Worm (Caenorhabditis elegans) whole organism, L3 larva: ENCODE results near the gene air-1.

ENCODE experiments used
- aly-2 ChIP-seq: fragments of 150-350 bp; optimal IDR thresholded peaks from 2 replicates; lab custom pipeline; 2014; ENCODE audit warnings: missing biosample characterization, missing genetic modification characterization
- ama-1 ChIP-seq: fragments of 150-350 bp; optimal IDR thresholded peaks from 2 replicates; lab custom pipeline; 2018
- ceh-16 ChIP-seq: sonication (generic microtip); optimal IDR thresholded peaks from 2 replicates; lab custom pipeline; 2017; ENCODE audit warnings: missing biosample characterization, missing genetic modification characterization
- ceh-82 ChIP-seq: fragments of 150-350 bp; optimal IDR thresholded peaks from 2 replicates; lab custom pipeline; 2014; ENCODE audit warnings: missing biosample characterization, missing genetic modification characterization
- egl-27 ChIP-seq: sonication (generic microtip); optimal IDR thresholded peaks from 4 replicates; lab custom pipeline; 2017; ENCODE audit warnings: missing biosample characterization, missing genetic modification reagents, missing genetic modification characterization
- elt-2 ChIP-seq: sonication (generic microtip); optimal IDR thresholded peaks from 2 replicates; lab custom pipeline; 2016; ENCODE audit warnings: missing genetic modification reagents, mild to moderate bottlenecking, missing genetic modification characterization, missing compliant biosample characterization
- jun-1 ChIP-seq: fragments of 150-350 bp; optimal IDR thresholded peaks from 2 replicates; lab custom pipeline; 2014; ENCODE audit warnings: missing biosample characterization, missing genetic modification reagents, missing genetic modification characterization
- nhr-23 ChIP-seq: fragments of 150-350 bp; optimal IDR thresholded peaks from 2 replicates; lab custom pipeline; 2014; ENCODE audit warnings: missing biosample characterization, missing genetic modification reagents, missing genetic modification characterization
- nhr-25 ChIP-seq: sonication (generic microtip); optimal IDR thresholded peaks from 2 replicates; lab custom pipeline; 2017; ENCODE audit warnings: missing biosample characterization, missing genetic modification characterization
- nhr-77 ChIP-seq: fragments of 150-350 bp; optimal IDR thresholded peaks from 2 replicates; lab custom pipeline; 2014; ENCODE audit warnings: missing biosample characterization, missing genetic modification characterization
- pha-4 ChIP-seq: fragments of 150-350 bp; optimal IDR thresholded peaks from 2 replicates; lab custom pipeline; 2014; ENCODE audit warnings: missing biosample characterization, missing genetic modification reagents, missing genetic modification characterization
- tbx-2 ChIP-seq: sonication (generic microtip); optimal IDR thresholded peaks from 2 replicates; lab custom pipeline; 2016; ENCODE audit warnings: mild to moderate bottlenecking, missing genetic modification characterization, missing compliant biosample characterization
- ztf-11 ChIP-seq: fragments of 150-350 bp; optimal IDR thresholded peaks from 2 replicates; lab custom pipeline; 2014; ENCODE audit warnings: missing biosample characterization, missing genetic modification characterization

- TF ChIP-seq pha-4 (tag; lab: Kevin White, UChicago) (no peak), nhr-77 (no peak), aly-2 (tag; lab: Kevin White, UChicago) (no peak), nhr-23 (tag; lab: Kevin White, UChicago) (no peak), ztf-11 (tag; lab: Kevin White, UChicago) (no peak), ceh-16 (tag; lab: Kevin White, UChicago) (no peak), nhr-25 (tag; lab: Kevin White, UChicago) (no peak), tbx-2 (tag; lab: Kevin White, UChicago) (no peak), egl-27 (tag; lab: Kevin White, UChicago) (no peak), jun-1 (tag; lab: Kevin White, UChicago) (no peak), elt-2 (tag; lab: Kevin White, UChicago) (peak; percentile 1), ceh-82 (tag; lab: Kevin White, UChicago) (no peak), ama-1 (lab: Kevin White, UChicago) (no peak)
Observed at ce11 chrV:8230056-8230455, 8.8 kb downstream of the air-1 start.
